Fruit fly (Drosophila melanogaster) whole organism: ENCODE results near the gene CG11617.

Source experiments
- CG8478 ChIP-seq: fragments of >200 bp; optimal IDR thresholded peaks from 2 replicates; lab custom pipeline; 2018; ENCODE audit warnings: inconsistent platforms
- Dll ChIP-seq: fragments of >200 bp; optimal IDR thresholded peaks from 2 replicates; lab custom pipeline; 2017
- EcR ChIP-seq, 2 experiments: fragments of >200 bp; optimal IDR thresholded peaks; 2 replicates each; lab custom pipeline; 2017; ENCODE audit warnings: missing biosample characterization in 2 of 2, missing genetic modification characterization in 2 of 2, missing genetic modification reagents in 2 of 2
- pan ChIP-seq: fragments of >200 bp; optimal IDR thresholded peaks from 2 replicates; lab custom pipeline; 2017
- psq ChIP-seq: fragments of >200 bp; optimal IDR thresholded peaks from 2 replicates; lab custom pipeline; 2017
- usp ChIP-seq: fragments of >200 bp; optimal IDR thresholded peaks from 2 replicates; lab custom pipeline; 2017; ENCODE audit warnings: missing biosample characterization, missing genetic modification characterization, mixed read lengths

CG11617 gene

DNA sequence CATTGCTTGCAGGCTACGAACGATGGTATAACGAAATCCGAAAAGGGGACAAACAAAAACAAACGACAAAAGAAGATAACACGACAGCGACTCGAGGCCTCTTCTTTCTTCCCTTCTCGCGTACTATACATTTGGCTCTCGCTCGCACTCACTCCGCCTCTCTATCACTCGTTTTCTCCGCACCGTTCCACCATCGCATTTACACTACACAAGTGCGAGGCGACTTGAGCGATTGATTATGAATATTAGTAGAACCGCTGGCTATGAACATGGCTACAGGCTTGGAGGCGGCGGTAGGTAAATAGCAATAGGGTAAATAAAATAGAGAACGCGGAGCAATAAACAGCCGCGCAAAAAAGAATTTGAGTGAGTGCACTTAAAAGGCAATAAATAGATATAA lies 13.4 kb upstream of the CG11617 start:
- no peak for TF ChIP-seq pan (lab: Kevin White, UChicago)
- no peak for TF ChIP-seq usp (GFP tag; lab: Kevin White, UChicago)
- no peak for TF ChIP-seq EcR (GFP tag; optimal IDR thresholded peaks at IDR 0.05; lab: Kevin White, UChicago)
- no peak for TF ChIP-seq Dll (lab: Kevin White, UChicago)
- no peak for TF ChIP-seq CG8478 (lab: Kevin White, UChicago)
- TF ChIP-seq psq (lab: Kevin White, UChicago): no peak

DNA sequence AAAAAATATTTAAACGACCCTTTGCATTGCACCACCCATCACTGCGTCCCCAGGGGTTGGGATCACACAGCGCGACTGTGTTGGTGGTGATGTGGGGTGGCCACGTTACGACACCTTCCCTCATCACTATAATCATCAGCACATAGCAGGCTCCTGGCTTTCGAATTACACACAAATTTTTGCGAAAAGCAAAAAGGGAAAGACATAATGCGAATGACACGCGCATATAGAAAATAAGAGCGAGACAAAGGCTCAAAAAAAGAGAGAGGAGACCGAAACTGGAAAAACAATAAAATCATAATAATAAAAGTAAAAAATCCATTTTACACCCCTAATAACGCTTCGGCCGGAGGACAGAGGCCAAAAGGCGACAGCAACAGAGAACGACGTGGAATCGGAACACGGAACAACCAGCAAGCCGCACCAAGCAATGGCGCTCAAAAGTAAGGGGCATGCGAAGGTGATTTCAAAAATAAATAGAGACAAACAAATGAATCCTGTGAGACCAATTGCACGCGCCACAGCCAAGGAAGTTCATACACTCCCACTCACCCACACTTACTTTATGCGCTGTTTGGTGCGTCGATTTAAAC lies 12.4 kb upstream of the CG11617 start:
- TF ChIP-seq CG8478 (lab: Kevin White, UChicago) (no peak), pan (lab: Kevin White, UChicago) (no peak), usp (GFP tag; lab: Kevin White, UChicago) (no peak), psq (lab: Kevin White, UChicago) (no peak), Dll (lab: Kevin White, UChicago) (no peak)

DNA sequence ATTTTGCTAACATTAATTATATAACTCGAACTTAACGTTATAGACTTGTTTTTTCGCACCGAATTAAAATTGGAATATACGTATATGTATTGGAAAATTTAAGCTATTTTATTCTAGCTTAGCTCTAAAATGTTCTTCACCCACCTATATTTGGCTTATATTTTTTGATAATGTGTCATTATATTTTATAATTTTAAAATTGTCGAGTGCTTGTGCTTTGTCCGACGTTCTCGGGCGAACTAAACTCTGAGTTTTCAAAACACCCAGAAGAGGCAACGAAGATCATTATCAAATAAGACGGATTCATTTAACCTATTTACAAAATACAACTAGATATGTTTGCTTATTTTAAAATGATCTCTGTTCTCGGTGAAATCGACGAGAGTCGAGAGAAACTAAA lies 541 bp downstream of the CG11617 start:
- TF ChIP-seq CG8478 (lab: Kevin White, UChicago) (no peak), psq (lab: Kevin White, UChicago) (no peak)

DNA sequence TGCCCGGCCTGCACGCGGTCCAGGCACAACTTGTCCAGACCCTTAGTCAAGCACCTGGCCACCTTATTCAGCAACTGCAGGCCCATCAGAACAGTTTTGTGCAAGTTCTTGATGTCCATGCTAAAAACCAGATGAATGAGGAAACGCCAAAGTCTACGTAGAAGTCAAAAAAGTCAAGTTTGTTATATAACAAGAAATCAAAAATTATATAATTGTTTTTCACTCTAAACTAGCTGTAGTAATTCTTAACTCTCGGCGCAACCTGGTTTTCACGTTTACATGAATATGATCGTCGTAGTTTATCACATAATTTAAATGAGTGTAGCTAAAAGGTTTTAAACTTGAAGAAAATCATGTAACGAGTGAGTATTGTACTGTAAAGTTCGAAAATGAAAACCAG lies 2.5 kb downstream of the CG11617 start:
- no peak for TF ChIP-seq CG8478 (lab: Kevin White, UChicago)
- no peak for TF ChIP-seq psq (lab: Kevin White, UChicago)
- no peak for TF ChIP-seq pan (lab: Kevin White, UChicago)
- no peak for TF ChIP-seq Dll (lab: Kevin White, UChicago)
- no peak for TF ChIP-seq usp (GFP tag; lab: Kevin White, UChicago)
- no peak for TF ChIP-seq EcR (GFP tag; optimal IDR thresholded peaks at IDR 0.05; lab: Kevin White, UChicago)

DNA sequence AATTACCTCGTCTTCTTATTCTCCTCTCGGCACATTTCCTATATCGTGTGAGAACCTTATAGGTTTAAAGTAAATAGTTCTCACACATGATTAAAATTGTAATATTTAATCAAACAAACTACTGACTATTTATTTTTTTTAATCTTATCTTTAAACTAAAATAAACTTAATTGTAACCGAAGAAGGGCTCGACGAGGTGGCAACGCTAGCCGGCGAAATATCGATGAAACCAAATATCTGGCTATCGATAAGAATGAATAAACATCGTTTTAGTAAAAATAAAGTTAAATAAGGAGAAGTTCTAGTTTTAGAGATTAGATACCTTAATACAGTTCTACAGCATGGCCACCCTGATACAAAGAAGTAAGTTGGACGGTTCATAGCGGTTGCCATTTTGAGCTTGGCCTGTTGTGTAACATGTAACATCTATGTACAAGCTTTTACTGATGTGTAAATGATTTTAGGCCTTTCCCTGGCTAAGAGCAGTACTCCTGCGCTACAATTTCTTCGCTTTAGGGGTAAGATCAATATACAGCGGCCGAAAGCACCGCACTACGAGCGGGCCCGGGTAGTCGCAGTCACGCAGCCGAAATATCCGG lies 3.5 kb downstream of the CG11617 start, which contains the start of gene mRpL10:
mRpL10 (plus strand) TSS at position 251 of the 599 bp plus-strand sequence.
- no peak for TF ChIP-seq psq (lab: Kevin White, UChicago)
- TF ChIP-seq Dll (lab: Kevin White, UChicago): no peak
- no peak for TF ChIP-seq usp (GFP tag; lab: Kevin White, UChicago)
- no peak for TF ChIP-seq CG8478 (lab: Kevin White, UChicago)
- no peak for TF ChIP-seq pan (lab: Kevin White, UChicago)
- TF ChIP-seq EcR (GFP tag; optimal IDR thresholded peaks at IDR 0.05; lab: Kevin White, UChicago): no peak

DNA sequence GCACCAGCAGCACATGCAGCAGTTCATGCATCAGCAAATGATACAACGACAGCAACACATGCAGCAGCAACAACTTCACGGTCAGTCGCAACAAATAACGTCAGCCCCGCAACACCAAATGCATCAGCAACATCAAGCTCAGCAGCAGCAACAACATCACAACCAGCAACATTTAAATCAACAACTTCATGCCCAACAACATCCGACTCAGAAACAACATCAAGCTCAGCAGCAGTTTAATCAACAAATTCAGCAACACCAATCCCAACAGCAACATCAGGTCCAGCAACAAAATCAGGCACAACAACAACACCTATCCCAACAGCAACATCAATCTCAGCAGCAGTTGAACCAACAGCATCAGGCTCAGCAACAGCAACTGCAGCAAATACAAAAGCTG lies 11.4 kb downstream of the CG11617 start:
- TF ChIP-seq pan (lab: Kevin White, UChicago): no peak
- no peak for TF ChIP-seq EcR (GFP tag; optimal IDR thresholded peaks at IDR 0.05; lab: Kevin White, UChicago)
- TF ChIP-seq psq (lab: Kevin White, UChicago): no peak
- no peak for TF ChIP-seq CG8478 (lab: Kevin White, UChicago)
- TF ChIP-seq Dll (lab: Kevin White, UChicago): no peak
- TF ChIP-seq usp (GFP tag; lab: Kevin White, UChicago): no peak

DNA sequence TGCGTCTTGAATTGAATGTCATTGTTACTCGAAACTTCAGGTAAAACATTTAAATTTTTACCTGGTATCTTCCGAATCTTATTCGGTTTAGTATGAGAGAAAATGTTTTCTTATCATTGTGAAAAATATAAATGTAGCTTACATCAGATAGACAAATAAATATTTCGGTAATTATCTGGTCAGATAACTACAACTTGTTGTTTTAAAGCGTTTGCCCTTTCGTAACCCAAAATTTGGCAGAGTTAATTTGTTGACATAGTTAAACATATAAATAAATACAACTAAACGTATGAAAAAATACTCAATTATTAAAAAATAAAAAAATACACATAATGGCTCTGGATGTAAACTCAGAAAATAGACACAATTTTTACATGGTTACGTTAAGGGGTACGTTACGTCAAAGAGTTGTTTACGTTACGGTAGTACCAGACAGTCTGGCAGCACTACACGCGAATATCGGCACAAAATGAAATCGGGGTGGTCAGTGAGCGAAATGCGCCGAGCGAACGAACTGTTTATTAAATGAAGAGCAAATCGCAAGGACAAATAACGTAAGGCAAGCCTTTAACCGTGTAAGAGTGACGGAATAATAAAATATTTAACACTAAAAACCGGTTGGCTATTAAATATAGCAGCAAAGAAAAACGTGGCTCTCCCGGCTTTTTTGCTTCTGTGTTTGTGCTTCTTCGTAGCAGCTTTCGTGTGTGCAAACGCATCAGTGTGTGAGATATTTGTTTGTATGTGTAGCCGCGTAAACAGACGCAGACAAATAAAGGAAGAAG lies 24.5 kb downstream of the CG11617 start:
- no peak for TF ChIP-seq psq (lab: Kevin White, UChicago)
- TF ChIP-seq EcR (GFP tag; optimal IDR thresholded peaks at IDR 0.05; lab: Kevin White, UChicago): no peak
- no peak for TF ChIP-seq usp (GFP tag; lab: Kevin White, UChicago)
- TF ChIP-seq Dll (lab: Kevin White, UChicago): no peak
- TF ChIP-seq pan (lab: Kevin White, UChicago): no peak
- TF ChIP-seq CG8478 (lab: Kevin White, UChicago): no peak

DNA sequence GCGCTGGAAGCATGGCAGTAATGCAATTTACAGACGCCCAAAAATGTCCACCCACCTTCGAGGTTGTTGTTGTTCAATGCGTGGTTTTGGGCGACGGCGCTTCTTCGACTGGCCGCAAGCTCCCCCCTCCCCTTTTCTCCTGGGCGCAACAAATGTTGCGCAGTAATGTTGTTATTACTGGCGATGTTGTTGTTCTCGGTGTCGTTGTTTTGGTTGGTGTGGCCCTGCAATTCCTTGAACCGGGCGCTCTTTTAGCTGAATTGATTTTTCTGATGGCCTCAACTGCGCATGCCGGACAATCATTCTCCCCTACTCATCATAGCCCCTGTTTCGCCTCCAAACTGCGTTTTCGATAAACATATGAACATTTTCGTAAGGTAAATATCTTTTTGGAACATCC lies 26.1 kb downstream of the CG11617 start:
- TF ChIP-seq EcR (GFP tag; optimal IDR thresholded peaks at IDR 0.05; lab: Kevin White, UChicago) (no peak), CG8478 (lab: Kevin White, UChicago) (no peak)

DNA sequence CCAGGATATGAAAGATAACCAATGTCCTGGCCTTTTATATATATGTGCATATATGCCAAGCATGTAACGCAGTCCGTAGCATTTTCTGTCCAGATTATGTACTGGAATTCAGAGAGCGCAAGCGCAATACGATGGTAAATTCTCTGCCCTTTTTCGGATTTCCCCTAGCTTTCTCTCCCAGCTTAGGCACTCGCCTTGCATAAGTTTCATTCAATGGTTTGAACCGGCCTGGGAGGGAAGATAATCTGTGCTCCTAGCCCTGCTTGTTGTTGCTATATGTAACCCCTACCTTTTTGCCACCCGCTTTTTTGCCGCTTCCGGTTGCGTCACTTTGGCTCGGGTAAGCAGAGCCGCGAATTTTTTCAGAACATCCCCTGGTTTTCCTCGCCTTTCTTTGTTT lies 28.0 kb downstream of the CG11617 start:
- TF ChIP-seq usp (GFP tag; lab: Kevin White, UChicago): no peak
- no peak for TF ChIP-seq CG8478 (lab: Kevin White, UChicago)
- no peak for TF ChIP-seq pan (lab: Kevin White, UChicago)
- no peak for TF ChIP-seq psq (lab: Kevin White, UChicago)
- TF ChIP-seq Dll (lab: Kevin White, UChicago): no peak
- TF ChIP-seq EcR (GFP tag; optimal IDR thresholded peaks at IDR 0.05; lab: Kevin White, UChicago): no peak

DNA sequence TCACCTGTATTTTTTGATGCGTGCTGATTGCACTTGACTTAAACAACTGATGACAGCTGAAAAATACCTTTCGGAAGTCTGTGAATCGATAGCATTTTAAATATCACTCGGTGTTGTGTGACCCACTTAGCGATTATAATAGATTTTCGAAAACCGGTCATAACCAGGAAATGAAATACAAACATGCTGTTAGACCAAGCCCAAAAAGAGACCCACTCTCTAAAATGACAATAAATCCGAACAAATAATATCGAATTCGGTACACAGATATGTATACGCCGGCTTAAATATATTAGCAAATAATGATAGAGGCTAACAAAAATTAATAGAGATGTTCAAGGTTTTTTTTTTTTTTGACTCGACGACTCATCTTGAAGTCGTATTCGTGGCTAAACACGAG lies 31.4 kb downstream of the CG11617 start:
- no peak for TF ChIP-seq pan (lab: Kevin White, UChicago)
- no peak for TF ChIP-seq Dll (lab: Kevin White, UChicago)
- no peak for TF ChIP-seq usp (GFP tag; lab: Kevin White, UChicago)
- no peak for TF ChIP-seq EcR (GFP tag; optimal IDR thresholded peaks at IDR 0.05; lab: Kevin White, UChicago)
- no peak for TF ChIP-seq CG8478 (lab: Kevin White, UChicago)
- TF ChIP-seq psq (lab: Kevin White, UChicago): no peak

DNA sequence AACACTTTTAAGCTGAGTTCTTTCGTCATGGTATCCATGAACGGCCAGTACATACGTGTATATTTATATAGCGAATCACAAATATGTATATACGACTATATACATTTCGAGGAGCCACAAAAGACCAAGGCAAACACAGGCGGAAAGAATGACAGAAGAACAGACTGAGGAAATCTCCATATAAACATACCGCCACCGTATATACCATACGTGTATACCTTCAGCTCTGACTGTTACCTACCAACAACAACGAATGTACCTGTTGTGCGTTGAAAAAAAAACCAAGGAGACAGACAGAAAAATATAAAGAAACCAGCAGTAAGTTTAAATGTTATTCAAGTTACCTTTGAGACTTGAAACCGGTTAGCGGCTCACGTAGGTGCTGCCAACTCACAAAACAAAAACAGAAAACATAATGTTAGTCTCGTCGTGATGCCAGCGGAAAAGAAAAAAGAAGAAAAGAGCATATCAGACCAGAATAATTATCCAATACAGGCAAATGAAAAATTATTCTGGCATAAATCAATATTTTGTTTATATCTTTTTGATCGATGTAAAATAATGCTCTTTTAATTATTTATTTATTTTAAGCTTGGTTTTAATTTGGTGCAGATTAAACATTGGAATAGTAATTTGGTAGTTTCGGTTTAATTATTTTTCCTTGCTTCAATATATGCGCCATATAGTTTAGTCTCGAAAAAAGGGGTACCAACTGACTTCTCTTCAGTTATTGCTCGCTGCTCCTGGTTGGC lies 35.4 kb downstream of the CG11617 start:
- TF ChIP-seq EcR (GFP tag; optimal IDR thresholded peaks at IDR 0.05; lab: Kevin White, UChicago) (no peak), pan (lab: Kevin White, UChicago) (no peak), psq (lab: Kevin White, UChicago) (no peak), usp (GFP tag; lab: Kevin White, UChicago) (no peak), Dll (lab: Kevin White, UChicago) (no peak), CG8478 (lab: Kevin White, UChicago) (no peak)
